Fruit fly (Drosophila melanogaster) whole organism, embryonic: Measurements from ENCODE around the gene Cyp12a5.

Source experiments
- MBD-R2 ChIP-seq: fragments of 200-800 bp; sonication (Bioruptor generic); IDR thresholded peaks from 2 replicates; pipeline ENCODE4 v1.3.6; 2022; ENCODE audit warnings: missing biosample characterization, missing genetic modification characterization
- sob ChIP-seq: fragments of 200-800 bp; sonication (Bioruptor generic); IDR thresholded peaks from 2 replicates; pipeline ENCODE4 v1.3.6; 2022; ENCODE audit warnings: missing biosample characterization, missing genetic modification characterization

- no peak for TF ChIP-seq MBD-R2 (GFP tag; lab: Robert Waterston, UW)
- no peak for TF ChIP-seq sob (GFP tag; lab: Robert Waterston, UW)
Measured at dm6 chr3R:19091749-19092264, 40.6 kb upstream of the Cyp12a5 start.
